Fruit fly (Drosophila melanogaster): ENCODE data around the gene CG43220.
A peak's percentile ranks its signal among the peaks of the same experiment; 100 is the strongest.

Gene CG43220

DNA sequence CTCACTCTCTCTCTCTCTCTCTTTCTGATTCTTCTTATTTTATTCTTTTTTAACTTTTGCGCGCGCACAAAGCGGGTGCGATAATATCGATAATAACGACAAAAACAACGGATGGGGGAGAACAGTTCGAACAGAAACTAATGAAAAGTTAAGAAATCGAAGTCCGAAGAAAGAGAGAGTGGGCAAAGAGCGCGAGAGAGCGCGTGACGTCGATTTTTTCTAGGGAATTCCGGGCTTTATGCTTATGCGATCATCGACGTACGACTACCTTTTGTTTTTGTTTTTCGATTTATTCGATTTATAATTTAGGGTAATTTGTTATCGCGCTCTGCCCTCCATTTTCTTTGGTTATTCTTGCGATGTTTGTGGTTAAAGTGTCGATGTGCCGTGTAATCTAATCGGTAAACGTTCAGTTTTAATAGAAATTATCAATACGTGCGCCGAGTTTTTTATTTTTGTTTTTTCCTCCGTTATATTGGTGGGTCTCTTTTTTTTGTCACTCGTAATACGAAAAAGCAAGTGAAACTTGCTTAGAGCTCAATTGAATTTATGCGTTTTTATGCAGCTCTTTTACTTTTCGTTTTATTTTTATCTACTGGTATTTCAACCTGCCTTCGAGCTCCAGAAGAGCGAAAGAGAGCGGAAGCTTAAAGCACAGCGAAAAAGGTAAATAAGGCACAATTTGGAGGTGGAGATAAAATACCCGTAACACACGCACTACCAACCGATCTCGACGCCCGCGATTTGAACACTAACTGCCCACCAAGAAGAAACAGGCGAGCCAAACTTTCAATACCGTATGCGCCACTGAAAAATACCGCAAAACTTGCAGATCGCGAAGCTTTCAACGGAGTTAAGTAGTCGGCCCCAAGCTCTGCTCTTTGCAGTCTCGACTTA is 36.5 kb upstream of the CG43220 start, which contains the start of gene dl (continued):
- TF ChIP-seq ash1 (GFP tag; optimal IDR thresholded peaks at IDR 0.05) (no peak), B-H2 (GFP tag; optimal IDR thresholded peaks at IDR 0.05) (no peak), CG1602 (GFP tag; optimal IDR thresholded peaks at IDR 0.05) (no peak), CG9876 (GFP tag; optimal IDR thresholded peaks at IDR 0.05) (no peak), Sox102F (GFP tag; optimal IDR thresholded peaks at IDR 0.05) (peak; percentile 27), CG10267 (tag; optimal IDR thresholded peaks at IDR 0.05) (no peak), cwo (GFP tag; optimal IDR thresholded peaks at IDR 0.05) (no peak), pb (GFP tag; optimal IDR thresholded peaks at IDR 0.05) (no peak), cg (GFP tag; optimal IDR thresholded peaks at IDR 0.05) (no peak), CG6683 (GFP tag; optimal IDR thresholded peaks at IDR 0.05) (no peak), CG12104 (GFP tag; optimal IDR thresholded peaks at IDR 0.05) (no peak), vnd (GFP tag; IDR thresholded peaks at IDR 0.05; ENCODE audit: partially characterized antibody) (no peak), nerfin-1 (tag; optimal IDR thresholded peaks at IDR 0.05) (no peak), CG30020 (tag; optimal IDR thresholded peaks at IDR 0.05) (no peak), salm (tag; optimal IDR thresholded peaks at IDR 0.05) (no peak), pzg (GFP tag; optimal IDR thresholded peaks at IDR 0.05) (peak; percentile 3), en (GFP tag; optimal IDR thresholded peaks at IDR 0.05) (no peak), B-H1 (GFP tag; IDR thresholded peaks at IDR 0.05) (no peak), CG13296 (GFP tag; optimal IDR thresholded peaks at IDR 0.05) (no peak), CG31365 (tag; optimal IDR thresholded peaks at IDR 0.05) (no peak), Bteb2 (GFP tag; optimal IDR thresholded peaks at IDR 0.05) (no peak), onecut (GFP tag; IDR thresholded peaks at IDR 0.05) (0 out of 2 replicates have a peak, but pooled peaks have one; percentile 4), CG34224 (GFP tag; IDR thresholded peaks at IDR 0.05; ENCODE audit: partially characterized antibody) (peak; percentile 33; the same call in 1 of the 3 replicates), CG6175 (GFP tag; IDR thresholded peaks at IDR 0.05) (0 out of 3 replicates have a peak, but pooled peaks have one; percentile 53), tap (tag; optimal IDR thresholded peaks at IDR 0.05) (no peak), corto (GFP tag; optimal IDR thresholded peaks at IDR 0.05) (no peak), row (GFP tag; IDR thresholded peaks at IDR 0.05) (peak; percentile 55; the same call in 2 of the 3 replicates), CG10209 (GFP tag; optimal IDR thresholded peaks at IDR 0.05) (no peak), ab (GFP tag; optimal IDR thresholded peaks at IDR 0.05) (no peak), CG12659 (GFP tag; optimal IDR thresholded peaks at IDR 0.05) (peak; percentile 6), Xrp1 (GFP tag; IDR thresholded peaks at IDR 0.05) (no peak), CG3847 (GFP tag; IDR thresholded peaks at IDR 0.05) (no peak), Atf6 (GFP tag; IDR thresholded peaks at IDR 0.05) (0 out of 2 replicates have a peak, but pooled peaks have one; percentile 22), CG14860 (GFP tag; IDR thresholded peaks at IDR 0.05; ENCODE audit: partially characterized antibody) (no peak), Hr3 (GFP tag; optimal IDR thresholded peaks at IDR 0.05) (no peak), cato (GFP tag; optimal IDR thresholded peaks at IDR 0.05; ENCODE audit: borderline replicate concordance) (no peak), NC2β (GFP tag; optimal IDR thresholded peaks at IDR 0.05) (no peak), CHES-1-like (GFP tag; optimal IDR thresholded peaks at IDR 0.05) (no peak), caup (GFP tag; optimal IDR thresholded peaks at IDR 0.05; ENCODE audit: severe bottlenecking) (no peak), CG14441 (GFP tag; IDR thresholded peaks at IDR 0.05) (no peak), hb (GFP tag; IDR thresholded peaks at IDR 0.05; ENCODE audit: partially characterized antibody) (no peak), CG15514 (GFP tag; optimal IDR thresholded peaks at IDR 0.05) (peak; percentile 14), CG7271 (tag; optimal IDR thresholded peaks at IDR 0.05) (no peak), fru (optimal IDR thresholded peaks at IDR 0.05) (no peak), fd96Cb (tag; optimal IDR thresholded peaks at IDR 0.05) (no peak), al (GFP tag; IDR thresholded peaks at IDR 0.05) (no peak), CG30431 (GFP tag; optimal IDR thresholded peaks at IDR 0.05) (no peak), Hmr (GFP tag; optimal IDR thresholded peaks at IDR 0.05) (no peak)
